Worm (Caenorhabditis elegans): ENCODE data around the gene str-87.

str-87 gene

ce11 chrV:8956387-8957095 lies 31.5 kb downstream of the str-87 start, which contains the start of gene ttc-17:
Gene ttc-17 (plus strand): TSS chrV:8957045.
- TF ChIP-seq blmp-1 (tag; optimal IDR thresholded peaks at IDR 0.05) = no peak
- TF ChIP-seq ham-2 (GFP tag; optimal IDR thresholded peaks at IDR 0.05) = peak; percentile 17
- TF ChIP-seq ces-1 (GFP tag; optimal IDR thresholded peaks at IDR 0.05) = peak; percentile 34
- TF ChIP-seq nhr-12 (tag; optimal IDR thresholded peaks at IDR 0.05) = no peak

ce11 chrV:8949873-8950272 lies 38.1 kb downstream of the str-87 start:
- TF ChIP-seq unc-120 (tag; optimal IDR thresholded peaks at IDR 0.05; ENCODE audit: poor library complexity, severe bottlenecking) (no peak), cnd-1 (tag; optimal IDR thresholded peaks at IDR 0.05) (no peak), sem-2 (GFP tag; optimal IDR thresholded peaks at IDR 0.05) (no peak), M03D4.4 (tag; optimal IDR thresholded peaks at IDR 0.05) (no peak), ham-2 (GFP tag; optimal IDR thresholded peaks at IDR 0.05) (no peak), nhr-12 (tag; optimal IDR thresholded peaks at IDR 0.05) (no peak), lin-32 (GFP tag; optimal IDR thresholded peaks at IDR 0.05) (no peak), bed-3 (GFP tag; optimal IDR thresholded peaks at IDR 0.05) (no peak), mep-1 (tag; optimal IDR thresholded peaks at IDR 0.05) (no peak), flh-1 (GFP tag; optimal IDR thresholded peaks at IDR 0.05) (no peak), ceh-43 (GFP tag; optimal IDR thresholded peaks at IDR 0.05) (no peak), lsy-2 (tag; optimal IDR thresholded peaks at IDR 0.05) (no peak), unc-62 (GFP tag; optimal IDR thresholded peaks at IDR 0.05) (no peak), mab-5 (tag; optimal IDR thresholded peaks at IDR 0.05) (no peak), nhr-237 (tag; optimal IDR thresholded peaks at IDR 0.05) (no peak), lin-13 (tag; optimal IDR thresholded peaks at IDR 0.05) (no peak)

- TF ChIP-seq mab-5 (tag; optimal IDR thresholded peaks at IDR 0.05) (no peak), cnd-1 (tag; optimal IDR thresholded peaks at IDR 0.05) (no peak), ceh-83 (GFP tag; optimal IDR thresholded peaks at IDR 0.05) (no peak), nhr-76 (tag; optimal IDR thresholded peaks at IDR 0.05) (no peak), bed-3 (GFP tag; optimal IDR thresholded peaks at IDR 0.05) (no peak), ceh-43 (GFP tag; optimal IDR thresholded peaks at IDR 0.05) (no peak), lin-13 (tag; optimal IDR thresholded peaks at IDR 0.05) (no peak), lsy-2 (tag; optimal IDR thresholded peaks at IDR 0.05) (no peak), ces-1 (GFP tag; optimal IDR thresholded peaks at IDR 0.05) (no peak), M03D4.4 (tag; optimal IDR thresholded peaks at IDR 0.05) (no peak), mls-2 (tag; optimal IDR thresholded peaks at IDR 0.05) (no peak), zip-8 (tag; optimal IDR thresholded peaks at IDR 0.05) (no peak), elt-1 (tag; optimal IDR thresholded peaks at IDR 0.05; ENCODE audit: borderline replicate concordance, insufficient read depth) (no peak), unc-62 (GFP tag; optimal IDR thresholded peaks at IDR 0.05) (no peak), blmp-1 (tag; optimal IDR thresholded peaks at IDR 0.05) (no peak), ztf-11 (tag; optimal IDR thresholded peaks at IDR 0.05) (no peak), sem-2 (GFP tag; optimal IDR thresholded peaks at IDR 0.05) (no peak), flh-1 (GFP tag; optimal IDR thresholded peaks at IDR 0.05) (no peak)
These were observed 39.0 kb downstream of the str-87 start for ce11 chrV:8948996-8949395.

- TF ChIP-seq cnd-1 (tag; optimal IDR thresholded peaks at IDR 0.05) (no peak), snpc-4 (tag; optimal IDR thresholded peaks at IDR 0.05) (no peak), pha-4 (tag; optimal IDR thresholded peaks at IDR 0.05) (no peak), zip-8 (tag; optimal IDR thresholded peaks at IDR 0.05) (no peak), hlh-1 (tag; optimal IDR thresholded peaks at IDR 0.05) (no peak), ceh-43 (GFP tag; optimal IDR thresholded peaks at IDR 0.05) (no peak), unc-62 (GFP tag; optimal IDR thresholded peaks at IDR 0.05) (no peak), unc-39 (tag; optimal IDR thresholded peaks at IDR 0.05) (no peak), bed-3 (GFP tag; optimal IDR thresholded peaks at IDR 0.05) (no peak), tbx-8 (GFP tag; optimal IDR thresholded peaks at IDR 0.05) (no peak), ceh-83 (GFP tag; optimal IDR thresholded peaks at IDR 0.05) (no peak), nhr-12 (tag; optimal IDR thresholded peaks at IDR 0.05) (no peak), lin-32 (GFP tag; optimal IDR thresholded peaks at IDR 0.05) (no peak), nhr-28 (tag; optimal IDR thresholded peaks at IDR 0.05) (no peak), sem-2 (GFP tag; optimal IDR thresholded peaks at IDR 0.05) (no peak), lin-13 (tag; optimal IDR thresholded peaks at IDR 0.05) (no peak), ceh-39 (tag; optimal IDR thresholded peaks at IDR 0.05) (no peak), flh-1 (GFP tag; optimal IDR thresholded peaks at IDR 0.05) (no peak), ham-2 (GFP tag; optimal IDR thresholded peaks at IDR 0.05) (no peak), nhr-76 (tag; optimal IDR thresholded peaks at IDR 0.05) (no peak)
These were observed 39.6 kb downstream of the str-87 start for ce11 chrV:8948365-8948764.
